Worm (Caenorhabditis elegans) whole organism, L3 larva: ENCODE data around the gene R102.1.

ENCODE experiments used
- ama-1 ChIP-seq: fragments of 150-350 bp; optimal IDR thresholded peaks from 2 replicates; lab custom pipeline; 2018
- mml-1 ChIP-seq: fragments of 150-350 bp; sonication (generic microtip); optimal IDR thresholded peaks from 3 replicates; lab custom pipeline; 2014; ENCODE audit warnings: missing biosample characterization, missing genetic modification characterization
- nhr-11 ChIP-seq: fragments of 150-350 bp; optimal IDR thresholded peaks from 2 replicates; lab custom pipeline; 2014; ENCODE audit warnings: missing biosample characterization, missing genetic modification characterization
- zag-1 ChIP-seq: fragments of 150-350 bp; optimal IDR thresholded peaks from 2 replicates; lab custom pipeline; 2014; ENCODE audit warnings: missing biosample characterization, missing genetic modification characterization

DNA sequence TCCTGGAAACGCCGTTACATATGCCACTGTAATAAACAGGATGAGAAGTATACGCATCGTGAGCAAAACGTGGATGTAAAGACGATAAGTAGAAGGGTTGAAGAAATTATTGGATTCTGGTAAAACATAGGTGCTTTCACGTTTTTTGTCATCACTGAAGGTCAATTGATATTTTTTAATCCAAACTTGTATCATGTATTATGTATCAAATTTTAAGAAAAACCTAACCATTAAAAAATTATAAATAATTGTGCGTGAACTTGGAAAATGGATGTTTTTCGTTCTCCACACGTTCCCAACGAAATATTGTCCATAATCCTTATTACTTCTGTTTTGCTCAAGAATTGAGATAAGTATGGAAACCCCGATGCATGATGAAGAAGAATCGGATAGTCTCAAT, 4.3 kb downstream of the R102.1 start, which contains the start of gene R102.8:
- TF ChIP-seq mml-1 = no peak
- TF ChIP-seq ama-1 = no peak
- TF ChIP-seq zag-1 (tag; lab: Kevin White, UChicago) = no peak
- no peak for TF ChIP-seq nhr-11 (tag; lab: Kevin White, UChicago)
